Worm (Caenorhabditis elegans) whole organism, late embryonic: Measurements from ENCODE around the gene dhhc-13.
A peak's percentile ranks its signal among the peaks of the same experiment; 100 is the strongest.

Source experiments
- C08G9.2 ChIP-seq: sonication (generic microtip); optimal IDR thresholded peaks from 2 replicates; lab custom pipeline; 2016; ENCODE audit warnings: mild to moderate bottlenecking, missing genetic modification characterization, moderate library complexity, missing compliant biosample characterization
- K02D7.2 ChIP-seq: sonication (generic microtip); optimal IDR thresholded peaks from 2 replicates; lab custom pipeline; 2017; ENCODE audit warnings: mild to moderate bottlenecking, missing genetic modification characterization, missing compliant biosample characterization
- K09A11.1 ChIP-seq: sonication (generic microtip); optimal IDR thresholded peaks from 2 replicates; lab custom pipeline; 2017; ENCODE audit warnings: antibody characterized with exemption, mild to moderate bottlenecking, missing genetic modification characterization, missing compliant biosample characterization; ENCODE audit not compliant: insufficient read depth
- T23F11.4 ChIP-seq: fragments of 200-800 bp; sonication (Bioruptor generic); optimal IDR thresholded peaks from 2 replicates; lab custom pipeline; 2018; ENCODE audit warnings: mild to moderate bottlenecking, missing genetic modification characterization, missing compliant biosample characterization
- Y22D7AL.16 ChIP-seq: sonication (generic microtip); optimal IDR thresholded peaks from 2 replicates; lab custom pipeline; 2016; ENCODE audit warnings: missing genetic modification characterization, missing compliant biosample characterization
- ceh-18 ChIP-seq: sonication (generic microtip); optimal IDR thresholded peaks from 2 replicates; lab custom pipeline; 2016; ENCODE audit warnings: missing genetic modification characterization, missing compliant biosample characterization
- ceh-24 ChIP-seq: sonication (generic microtip); optimal IDR thresholded peaks from 2 replicates; lab custom pipeline; 2016; ENCODE audit warnings: mild to moderate bottlenecking, missing genetic modification characterization, missing compliant biosample characterization
- ceh-31 ChIP-seq: sonication (generic microtip); optimal IDR thresholded peaks from 2 replicates; lab custom pipeline; 2016; ENCODE audit warnings: missing genetic modification characterization, missing compliant biosample characterization
- ceh-34 ChIP-seq: sonication (generic microtip); optimal IDR thresholded peaks from 2 replicates; lab custom pipeline; 2016; ENCODE audit warnings: mild to moderate bottlenecking, missing genetic modification characterization, missing compliant biosample characterization
- ceh-45 ChIP-seq: fragments of 200-800 bp; sonication (Bioruptor generic); IDR thresholded peaks from 2 replicates; pipeline ENCODE4 v1.3.6; 2022; ENCODE audit warnings: missing genetic modification reagents, missing genetic modification characterization, missing compliant biosample characterization
- ceh-48 ChIP-seq: sonication (generic microtip); optimal IDR thresholded peaks from 2 replicates; lab custom pipeline; 2016; ENCODE audit warnings: missing genetic modification characterization, inconsistent platforms, missing compliant biosample characterization
- ceh-9 ChIP-seq: sonication (generic microtip); optimal IDR thresholded peaks from 2 replicates; lab custom pipeline; 2016; ENCODE audit warnings: mild to moderate bottlenecking, missing genetic modification characterization, inconsistent platforms, missing compliant biosample characterization
- che-1 ChIP-seq: sonication (generic microtip); optimal IDR thresholded peaks from 2 replicates; lab custom pipeline; 2016; ENCODE audit warnings: mild to moderate bottlenecking, missing genetic modification characterization, missing compliant biosample characterization
- dmd-4 ChIP-seq: sonication (generic microtip); optimal IDR thresholded peaks from 2 replicates; lab custom pipeline; 2016; ENCODE audit warnings: borderline replicate concordance, missing genetic modification characterization, missing compliant biosample characterization
- dve-1 ChIP-seq: sonication (generic microtip); optimal IDR thresholded peaks from 2 replicates; lab custom pipeline; 2017; ENCODE audit warnings: antibody characterized with exemption, mild to moderate bottlenecking, missing genetic modification characterization, missing compliant biosample characterization
- fax-1 ChIP-seq: sonication (generic microtip); optimal IDR thresholded peaks from 2 replicates; lab custom pipeline; 2016; ENCODE audit warnings: missing genotype, missing genetic modification characterization, missing compliant biosample characterization
- fkh-10 ChIP-seq: fragments of 150-350 bp; optimal IDR thresholded peaks from 2 replicates; lab custom pipeline; 2014; ENCODE audit warnings: missing biosample characterization, missing genetic modification reagents, missing genetic modification characterization
- fkh-6 ChIP-seq: sonication (generic microtip); optimal IDR thresholded peaks from 2 replicates; lab custom pipeline; 2016; ENCODE audit warnings: missing genetic modification characterization, missing compliant biosample characterization
- hlh-15 ChIP-seq: sonication (generic microtip); optimal IDR thresholded peaks from 2 replicates; lab custom pipeline; 2016; ENCODE audit warnings: missing genetic modification characterization, missing compliant biosample characterization
- hlh-30 ChIP-seq: sonication (generic microtip); optimal IDR thresholded peaks from 2 replicates; lab custom pipeline; 2017; ENCODE audit warnings: antibody characterized with exemption, missing genetic modification characterization, missing compliant biosample characterization; ENCODE audit not compliant: insufficient read depth
- hlh-6 ChIP-seq: sonication (generic microtip); optimal IDR thresholded peaks from 2 replicates; lab custom pipeline; 2016; ENCODE audit warnings: missing genotype, missing genetic modification characterization, missing compliant biosample characterization
- hlh-8 ChIP-seq: sonication (generic microtip); optimal IDR thresholded peaks from 2 replicates; lab custom pipeline; 2016; ENCODE audit warnings: missing genotype, missing genetic modification characterization, missing compliant biosample characterization
- lim-6 ChIP-seq: sonication (generic microtip); optimal IDR thresholded peaks from 2 replicates; lab custom pipeline; 2016; ENCODE audit warnings: missing genetic modification characterization, missing compliant biosample characterization
- lin-11 ChIP-seq: fragments of 200-800 bp; sonication (Bioruptor generic); optimal IDR thresholded peaks from 2 replicates; lab custom pipeline; 2018; ENCODE audit warnings: mild to moderate bottlenecking, missing genetic modification characterization, missing compliant biosample characterization
- mec-3 ChIP-seq: sonication (generic microtip); optimal IDR thresholded peaks from 2 replicates; lab custom pipeline; 2016; ENCODE audit warnings: borderline replicate concordance, missing genetic modification characterization, missing compliant biosample characterization
- nfya-1 ChIP-seq: sonication (generic microtip); optimal IDR thresholded peaks from 2 replicates; lab custom pipeline; 2017; ENCODE audit warnings: missing genetic modification characterization, mild to moderate bottlenecking, missing compliant biosample characterization, antibody characterized with exemption, moderate library complexity
- nhr-11 ChIP-seq: fragments of 150-350 bp; optimal IDR thresholded peaks from 2 replicates; lab custom pipeline; 2014; ENCODE audit warnings: missing biosample characterization, missing genetic modification characterization
- npax-4 ChIP-seq: sonication (generic microtip); optimal IDR thresholded peaks from 2 replicates; lab custom pipeline; 2016; ENCODE audit warnings: missing genetic modification characterization, missing compliant biosample characterization
- odd-2 ChIP-seq: sonication (generic microtip); optimal IDR thresholded peaks from 2 replicates; lab custom pipeline; 2017; ENCODE audit warnings: antibody characterized with exemption, mild to moderate bottlenecking, missing genetic modification characterization, missing compliant biosample characterization
- pag-3 ChIP-seq: sonication (generic microtip); optimal IDR thresholded peaks from 2 replicates; lab custom pipeline; 2016; ENCODE audit warnings: missing compliant biosample characterization, missing genetic modification characterization, borderline replicate concordance
- pax-1 ChIP-seq: fragments of 150-350 bp; optimal IDR thresholded peaks from 2 replicates; lab custom pipeline; 2014; ENCODE audit warnings: missing biosample characterization, missing genetic modification characterization
- pha-2 ChIP-seq: sonication (generic microtip); optimal IDR thresholded peaks from 2 replicates; lab custom pipeline; 2017; ENCODE audit warnings: mild to moderate bottlenecking, missing genetic modification characterization, missing compliant biosample characterization
- pqm-1 ChIP-seq: sonication (generic microtip); optimal IDR thresholded peaks from 2 replicates; lab custom pipeline; 2016; ENCODE audit warnings: missing genetic modification characterization, missing compliant biosample characterization
- pros-1 ChIP-seq: fragments of 150-350 bp; optimal IDR thresholded peaks from 2 replicates; lab custom pipeline; 2014; ENCODE audit warnings: missing biosample characterization, missing genetic modification reagents, missing genetic modification characterization
- ref-2 ChIP-seq: sonication (generic microtip); optimal IDR thresholded peaks from 2 replicates; lab custom pipeline; 2016; ENCODE audit warnings: missing genetic modification characterization, missing compliant biosample characterization
- rnt-1 ChIP-seq: sonication (generic microtip); optimal IDR thresholded peaks from 2 replicates; lab custom pipeline; 2016; ENCODE audit warnings: missing genetic modification characterization, missing compliant biosample characterization
- sox-2 ChIP-seq: fragments of 200-800 bp; sonication (Bioruptor generic); IDR thresholded peaks from 2 replicates; pipeline ENCODE4 v1.3.6; 2022; ENCODE audit warnings: missing genetic modification reagents, missing genetic modification characterization, missing compliant biosample characterization
- unc-3 ChIP-seq, 2 experiments: fragments of 200-800 bp in 1 of 2; sonication (Bioruptor generic) in 1 of 2; sonication (generic microtip) in 1 of 2; conservative IDR thresholded peaks in 1 of 2; optimal IDR thresholded peaks in 1 of 2; 2 replicates each; pipeline versions ENCODE4 v1.3.6 to Lab custom; 2016 to 2022; ENCODE audit warnings: missing compliant biosample characterization in 2 of 2, missing genetic modification characterization in 2 of 2, missing genetic modification reagents in 1 of 2
- unc-42 ChIP-seq: sonication (generic microtip); optimal IDR thresholded peaks from 2 replicates; lab custom pipeline; 2016; ENCODE audit warnings: missing genotype, missing genetic modification characterization, missing compliant biosample characterization
- unc-86 ChIP-seq: sonication (generic microtip); optimal IDR thresholded peaks from 2 replicates; lab custom pipeline; 2016; ENCODE audit warnings: missing genetic modification characterization, missing compliant biosample characterization
- zip-5 ChIP-seq: sonication (generic microtip); optimal IDR thresholded peaks from 2 replicates; lab custom pipeline; 2016; ENCODE audit warnings: missing genetic modification characterization, missing compliant biosample characterization
- ztf-16 ChIP-seq: sonication (generic microtip); optimal IDR thresholded peaks from 2 replicates; lab custom pipeline; 2017; ENCODE audit warnings: missing genetic modification characterization, missing compliant biosample characterization

Gene dhhc-13

ce11 chrIV:5923112-5923511, 6.0 kb downstream of the dhhc-13 start:
- no peak for TF ChIP-seq lin-11

- TF ChIP-seq che-1 (tag; lab: Kevin White, UChicago) (no peak), Y22D7AL.16 (no peak), hlh-6 (tag; lab: Kevin White, UChicago) (no peak), nfya-1 (tag; lab: Kevin White, UChicago) (no peak), nhr-11 (tag; lab: Kevin White, UChicago) (no peak), zip-5 (tag; lab: Kevin White, UChicago) (no peak), pha-2 (tag; lab: Kevin White, UChicago) (no peak), ref-2 (tag; lab: Kevin White, UChicago) (no peak), hlh-8 (tag; lab: Kevin White, UChicago) (no peak), C08G9.2 (tag; lab: Kevin White, UChicago) (no peak), K09A11.1 (tag; lab: Kevin White, UChicago) (no peak), ztf-16 (tag; lab: Kevin White, UChicago) (no peak), rnt-1 (no peak)
Observed at ce11 chrIV:5924241-5924640, 7.1 kb downstream of the dhhc-13 start.

- TF ChIP-seq ceh-24, result no peak
- no peak for TF ChIP-seq odd-2 (tag; lab: Kevin White, UChicago)
- no peak for TF ChIP-seq ztf-16 (tag; lab: Kevin White, UChicago)
- TF ChIP-seq nhr-11 (tag; lab: Kevin White, UChicago), result no peak
- no peak for TF ChIP-seq dve-1 (tag; lab: Kevin White, UChicago)
- no peak for TF ChIP-seq pax-1 (tag; lab: Kevin White, UChicago)
- no peak for TF ChIP-seq ceh-45
- peak; percentile 40 for TF ChIP-seq unc-42 (tag; lab: Kevin White, UChicago)
- TF ChIP-seq zip-5 (tag; lab: Kevin White, UChicago), result no peak
- TF ChIP-seq pha-2 (tag; lab: Kevin White, UChicago), result no peak
- TF ChIP-seq ceh-9 (tag; lab: Kevin White, UChicago), result no peak
- TF ChIP-seq nfya-1 (tag; lab: Kevin White, UChicago), result peak; percentile 29
- TF ChIP-seq ref-2 (tag; lab: Kevin White, UChicago), result peak; percentile 47
- peak; percentile 75 for TF ChIP-seq ceh-31
- TF ChIP-seq sox-2, result no peak
- no peak for TF ChIP-seq K02D7.2
- no peak for TF ChIP-seq mec-3 (tag; lab: Kevin White, UChicago)
- TF ChIP-seq hlh-6 (tag; lab: Kevin White, UChicago), result no peak
- TF ChIP-seq ceh-34 (tag; lab: Kevin White, UChicago), result no peak
- no peak for TF ChIP-seq hlh-30 (tag; lab: Kevin White, UChicago)
- TF ChIP-seq ceh-18, result no peak
- TF ChIP-seq T23F11.4 (GFP tag; lab: Kevin White, UChicago), result no peak
- TF ChIP-seq hlh-15, result no peak
- TF ChIP-seq dmd-4 (tag; lab: Kevin White, UChicago), result no peak
- no peak for TF ChIP-seq ceh-48 (tag; lab: Kevin White, UChicago)
- TF ChIP-seq fkh-10 (GFP tag; lab: Kevin White, UChicago), result no peak
- no peak for TF ChIP-seq pag-3 (tag; lab: Kevin White, UChicago)
- TF ChIP-seq lin-11, result no peak
- TF ChIP-seq pqm-1, result no peak
- no peak for TF ChIP-seq pros-1 (tag; lab: Kevin White, UChicago)
- no peak for TF ChIP-seq lim-6 (tag; lab: Kevin White, UChicago)
- TF ChIP-seq unc-86 (tag; lab: Kevin White, UChicago), result no peak
- TF ChIP-seq npax-4, result no peak
- no peak for TF ChIP-seq fkh-6 (tag; lab: Kevin White, UChicago)
- TF ChIP-seq fax-1 (tag; lab: Kevin White, UChicago), result no peak
- no peak for TF ChIP-seq unc-3 (GFP tag; conservative IDR thresholded peaks at IDR 0.05; lab: Robert Waterston, UW)
- TF ChIP-seq unc-3 (tag; optimal IDR thresholded peaks at IDR 0.05; lab: Kevin White, UChicago), result no peak
Observed at ce11 chrIV:5926643-5927042, 9.5 kb downstream of the dhhc-13 start.
